Worm (Caenorhabditis elegans) whole organism, L4/young adult: ENCODE data around the gene B0250.7.

Source experiments
- dao-5 ChIP-seq: sonication (generic microtip); optimal IDR thresholded peaks from 2 replicates; lab custom pipeline; 2016; ENCODE audit warnings: missing genotype, missing genetic modification characterization, moderate library complexity, missing compliant biosample characterization
- him-1 ChIP-seq: sonication (generic microtip); optimal IDR thresholded peaks from 2 replicates; lab custom pipeline; 2016; ENCODE audit warnings: missing genotype, missing genetic modification reagents, missing genetic modification characterization, missing compliant biosample characterization

DNA sequence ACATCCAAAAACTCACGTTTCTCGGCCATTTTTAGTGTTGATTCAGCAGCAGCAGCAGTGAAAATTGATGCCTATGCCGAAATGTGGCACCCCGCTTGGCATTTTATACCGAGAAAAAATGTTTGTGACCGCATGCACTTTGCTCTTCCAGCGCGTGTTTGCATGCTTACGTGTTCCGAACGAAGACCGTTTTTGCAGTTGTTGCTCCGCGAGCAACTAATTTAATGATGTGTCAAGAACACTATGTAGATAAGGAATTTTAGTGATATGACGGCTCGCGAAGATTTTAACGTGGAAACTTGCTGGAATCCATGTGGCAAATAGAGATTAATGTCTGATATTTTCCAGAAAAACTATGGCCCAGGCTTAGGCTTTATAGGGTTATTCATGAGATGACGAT is 23.1 kb upstream of the B0250.7 start, which contains the start of gene dct-16:
- TF ChIP-seq him-1 = no peak
- TF ChIP-seq dao-5 (tag; lab: Kevin White, UChicago) = no peak
